Worm (Caenorhabditis elegans) whole organism, L3 larva: ENCODE results near the gene F42G2.7.

Experiments used
- egl-27 ChIP-seq: sonication (generic microtip); optimal IDR thresholded peaks from 4 replicates; lab custom pipeline; 2017; ENCODE audit warnings: missing biosample characterization, missing genetic modification reagents, missing genetic modification characterization
- nhr-11 ChIP-seq: fragments of 150-350 bp; optimal IDR thresholded peaks from 2 replicates; lab custom pipeline; 2014; ENCODE audit warnings: missing biosample characterization, missing genetic modification characterization
- nhr-77 ChIP-seq: fragments of 150-350 bp; optimal IDR thresholded peaks from 2 replicates; lab custom pipeline; 2014; ENCODE audit warnings: missing biosample characterization, missing genetic modification characterization
- pqm-1 ChIP-seq: fragments of 150-350 bp; optimal IDR thresholded peaks from 2 replicates; lab custom pipeline; 2017; ENCODE audit warnings: missing biosample characterization, missing genetic modification characterization, inconsistent platforms
- skn-1 ChIP-seq: fragments of 150-350 bp; optimal IDR thresholded peaks from 2 replicates; lab custom pipeline; 2014; ENCODE audit warnings: missing biosample characterization, missing genetic modification characterization
- snpc-4 ChIP-seq: fragments of 150-350 bp; optimal IDR thresholded peaks from 2 replicates; lab custom pipeline; 2014; ENCODE audit warnings: missing biosample characterization, missing genetic modification characterization
- ztf-11 ChIP-seq: fragments of 150-350 bp; optimal IDR thresholded peaks from 2 replicates; lab custom pipeline; 2014; ENCODE audit warnings: missing biosample characterization, missing genetic modification characterization

DNA sequence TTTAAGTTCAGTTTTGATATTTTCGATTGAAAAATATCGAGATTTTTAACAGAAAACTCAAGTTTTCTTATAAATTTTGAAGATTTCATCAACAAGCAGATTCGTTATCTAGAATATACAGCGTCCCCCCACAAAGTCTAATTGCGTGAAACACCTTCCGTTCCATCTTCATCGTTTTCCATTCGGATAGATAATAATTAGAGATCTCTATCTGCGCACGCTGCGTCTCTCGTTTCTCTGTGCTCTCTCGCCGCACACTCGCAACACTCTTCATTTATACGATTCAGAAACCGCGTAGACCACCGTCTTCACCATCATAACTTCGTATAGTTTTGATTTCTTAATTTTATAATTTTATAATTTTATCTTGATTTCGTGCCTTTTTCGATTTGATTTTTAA is 18.8 kb downstream of the F42G2.7 start:
- no peak for TF ChIP-seq skn-1 (tag; lab: Kevin White, UChicago)
- no peak for TF ChIP-seq nhr-77 (tag; lab: Kevin White, UChicago)
- no peak for TF ChIP-seq egl-27
- TF ChIP-seq snpc-4 (tag; lab: Kevin White, UChicago), result no peak
- TF ChIP-seq ztf-11 (tag; lab: Kevin White, UChicago), result no peak
- no peak for TF ChIP-seq pqm-1 (tag; lab: Kevin White, UChicago)
- no peak for TF ChIP-seq nhr-11
